Fruit fly (Drosophila melanogaster) whole organism, embryonic: ENCODE measurements around the gene Jupiter.

Experiments
- Adf1 ChIP-seq: fragments of 200-800 bp; sonication (Bioruptor generic); IDR thresholded peaks from 2 replicates; pipeline ENCODE4 v1.3.6; 2022; ENCODE audit warnings: missing biosample characterization, missing genetic modification characterization
- Atf3 ChIP-seq: fragments of 200-800 bp; sonication (Bioruptor generic); optimal IDR thresholded peaks from 3 replicates; lab custom pipeline; 2016; ENCODE audit warnings: missing biosample characterization, missing genetic modification characterization
- Bteb2 ChIP-seq: fragments of 200-800 bp; sonication (Bioruptor generic); optimal IDR thresholded peaks from 2 replicates; lab custom pipeline; 2016; ENCODE audit warnings: missing biosample characterization, missing genetic modification characterization
- CG11695 ChIP-seq: fragments of 200-800 bp; sonication (Bioruptor generic); IDR thresholded peaks from 3 replicates; pipeline ENCODE4 v1.3.6; 2022; ENCODE audit warnings: missing biosample characterization, missing genetic modification characterization
- CG11723 ChIP-seq: fragments of 200-800 bp; sonication (Bioruptor generic); optimal IDR thresholded peaks from 2 replicates; lab custom pipeline; 2017; ENCODE audit warnings: missing biosample characterization, mild to moderate bottlenecking, missing genetic modification characterization
- CG1233 ChIP-seq: fragments of 200-800 bp; sonication (Bioruptor generic); optimal IDR thresholded peaks from 4 replicates; lab custom pipeline; 2018; ENCODE audit warnings: missing biosample characterization, mild to moderate bottlenecking, missing genetic modification characterization
- CG14860 ChIP-seq: fragments of 200-800 bp; sonication (Bioruptor generic); IDR thresholded peaks from 3 replicates; pipeline ENCODE4 v1.3.6; 2022; ENCODE audit warnings: missing biosample characterization, missing genetic modification characterization; ENCODE audit not compliant: partially characterized antibody
- CG15696 ChIP-seq: fragments of 200-800 bp; sonication (Bioruptor generic); optimal IDR thresholded peaks from 2 replicates; lab custom pipeline; 2019; ENCODE audit warnings: missing biosample characterization, mild to moderate bottlenecking, missing genetic modification characterization, moderate library complexity
- CG16815 ChIP-seq: fragments of 200-800 bp; sonication (Bioruptor generic); optimal IDR thresholded peaks from 3 replicates; lab custom pipeline; 2017; ENCODE audit warnings: missing biosample characterization, mild to moderate bottlenecking, missing genetic modification characterization
- CG17328 ChIP-seq: fragments of 200-800 bp; sonication (Bioruptor generic); IDR thresholded peaks from 2 replicates; pipeline ENCODE4 v1.3.6; 2022; ENCODE audit warnings: missing biosample characterization, missing genetic modification characterization
- CG17359 ChIP-seq: fragments of 200-800 bp; sonication (Bioruptor generic); optimal IDR thresholded peaks from 3 replicates; lab custom pipeline; 2018; ENCODE audit warnings: missing biosample characterization, mild to moderate bottlenecking, missing genetic modification characterization, moderate library complexity
- CG1832 ChIP-seq: fragments of 200-800 bp; sonication (Bioruptor generic); optimal IDR thresholded peaks from 2 replicates; lab custom pipeline; 2017; ENCODE audit warnings: missing biosample characterization, mild to moderate bottlenecking, missing genetic modification characterization, inconsistent platforms
- CG2889 ChIP-seq: fragments of 200-800 bp; sonication (Bioruptor generic); IDR thresholded peaks from 3 replicates; pipeline ENCODE4 v1.3.6; 2022; ENCODE audit warnings: missing biosample characterization, missing genetic modification characterization
- CG31365 ChIP-seq: fragments of 200-800 bp; sonication (Bioruptor generic); optimal IDR thresholded peaks from 2 replicates; lab custom pipeline; 2018; ENCODE audit warnings: missing biosample characterization, mild to moderate bottlenecking, missing genetic modification characterization
- CG32767 ChIP-seq: fragments of 200-800 bp; sonication (Bioruptor generic); IDR thresholded peaks from 2 replicates; pipeline ENCODE4 v1.3.6; 2022; ENCODE audit warnings: missing biosample characterization, missing genetic modification characterization
- CG4328 ChIP-seq: fragments of 200-800 bp; sonication (Bioruptor generic); optimal IDR thresholded peaks from 3 replicates; lab custom pipeline; 2017; ENCODE audit warnings: missing biosample characterization, missing genetic modification reagents, missing genetic modification characterization
- CG4820 ChIP-seq: fragments of 200-800 bp; sonication (Bioruptor generic); optimal IDR thresholded peaks from 3 replicates; lab custom pipeline; 2016; ENCODE audit warnings: missing biosample characterization, missing genetic modification characterization
- CG6175 ChIP-seq: fragments of 200-800 bp; sonication (Bioruptor generic); IDR thresholded peaks from 3 replicates; pipeline ENCODE4 v1.3.6; 2022; ENCODE audit warnings: missing biosample characterization, missing genetic modification characterization
- CG6254 ChIP-seq: fragments of 200-800 bp; sonication (Bioruptor generic); optimal IDR thresholded peaks from 3 replicates; lab custom pipeline; 2017; ENCODE audit warnings: mild to moderate bottlenecking, missing biosample characterization, missing genetic modification reagents, missing genetic modification characterization
- CG9727 ChIP-seq: fragments of 200-800 bp; sonication (Bioruptor generic); optimal IDR thresholded peaks from 3 replicates; lab custom pipeline; 2017; ENCODE audit warnings: missing biosample characterization, mild to moderate bottlenecking, missing genetic modification characterization
- Ets65A ChIP-seq: fragments of 200-800 bp; sonication (Bioruptor generic); peaks from one replicate; lab custom pipeline; 2016; ENCODE audit warnings: missing biosample characterization, missing genetic modification characterization
- Hand ChIP-seq: fragments of 200-800 bp; sonication (Bioruptor generic); optimal IDR thresholded peaks from 2 replicates; lab custom pipeline; 2017; ENCODE audit warnings: mild to moderate bottlenecking, missing biosample characterization, missing genetic modification reagents, missing genetic modification characterization
- Hr78 ChIP-seq, 2 experiments: fragments of 200-800 bp in 1 of 2; fragments of >200 bp in 1 of 2; sonication (Bioruptor generic) in 1 of 2; optimal IDR thresholded peaks; 2 replicates each; lab custom pipeline; 2017 to 2019; ENCODE audit warnings: missing biosample characterization in 2 of 2, missing genetic modification characterization in 2 of 2, mild to moderate bottlenecking in 1 of 2, moderate library complexity in 1 of 2
- Kr ChIP-seq: fragments of 200-800 bp; sonication (Bioruptor generic); optimal IDR thresholded peaks from 2 replicates; lab custom pipeline; 2017; ENCODE audit warnings: missing biosample characterization, mild to moderate bottlenecking, missing genetic modification characterization
- Lhr ChIP-seq: fragments of 200-800 bp; sonication (Bioruptor generic); optimal IDR thresholded peaks from 3 replicates; lab custom pipeline; 2017; ENCODE audit warnings: mild to moderate bottlenecking, missing biosample characterization, missing genetic modification reagents, missing genetic modification characterization
- Nf-YC ChIP-seq: fragments of 200-800 bp; optimal IDR thresholded peaks from 3 replicates; lab custom pipeline; 2019; ENCODE audit warnings: missing biosample characterization, mild to moderate bottlenecking, missing genetic modification characterization, moderate library complexity
- Oaz ChIP-seq: fragments of 200-800 bp; sonication (Bioruptor generic); IDR thresholded peaks from 2 replicates; pipeline ENCODE4 v1.3.6; 2022; ENCODE audit warnings: missing biosample characterization, missing genetic modification characterization
- PHDP ChIP-seq: fragments of 200-800 bp; sonication (Bioruptor generic); optimal IDR thresholded peaks from 3 replicates; lab custom pipeline; 2018; ENCODE audit warnings: missing biosample characterization, mild to moderate bottlenecking, missing genetic modification characterization, moderate library complexity
- Pdp1 ChIP-seq, 2 experiments: fragments of 200-800 bp; sonication (Bioruptor generic); optimal IDR thresholded peaks; 3 replicates each; lab custom pipeline; 2016; ENCODE audit warnings: missing biosample characterization in 2 of 2, missing genetic modification characterization in 2 of 2, mild to moderate bottlenecking in 1 of 2, moderate library complexity in 1 of 2
- Poxn ChIP-seq: fragments of 200-800 bp; sonication (Bioruptor generic); IDR thresholded peaks from 2 replicates; pipeline ENCODE4 v1.3.6; 2022; ENCODE audit warnings: missing biosample characterization, missing genetic modification characterization
- Spps ChIP-seq: fragments of 200-800 bp; sonication (Bioruptor generic); optimal IDR thresholded peaks from 2 replicates; lab custom pipeline; 2018; ENCODE audit warnings: missing biosample characterization, mild to moderate bottlenecking, missing genetic modification characterization
- az2 ChIP-seq: fragments of 200-800 bp; sonication (Bioruptor generic); optimal IDR thresholded peaks from 3 replicates; lab custom pipeline; 2016; ENCODE audit warnings: missing biosample characterization, missing genetic modification characterization
- bsh ChIP-seq, 2 experiments: fragments of 200-800 bp; sonication (Bioruptor generic); optimal IDR thresholded peaks; 2 replicates each; lab custom pipeline; 2017 to 2018; ENCODE audit warnings: mild to moderate bottlenecking in 2 of 2, missing biosample characterization in 2 of 2, missing genetic modification characterization in 2 of 2, moderate library complexity in 1 of 2
- cas ChIP-seq: fragments of 200-800 bp; sonication (Bioruptor generic); IDR thresholded peaks from 2 replicates; pipeline ENCODE4 v1.3.6; 2022; ENCODE audit warnings: missing biosample characterization, missing genetic modification characterization
- crol ChIP-seq: fragments of 200-800 bp; sonication (Bioruptor generic); IDR thresholded peaks from 2 replicates; pipeline ENCODE4 v1.3.6; 2022; ENCODE audit warnings: missing biosample characterization, missing genetic modification characterization
- dmrt99B ChIP-seq: fragments of 200-800 bp; sonication (Bioruptor generic); optimal IDR thresholded peaks from 2 replicates; lab custom pipeline; 2018; ENCODE audit warnings: missing biosample characterization, mild to moderate bottlenecking, missing genetic modification characterization, moderate library complexity
- dpn ChIP-seq, 2 experiments: fragments of 200-800 bp; sonication (Bioruptor generic); optimal IDR thresholded peaks; 3 replicates each; lab custom pipeline; 2016; ENCODE audit warnings: missing biosample characterization in 2 of 2, missing genetic modification characterization in 2 of 2
- en ChIP-seq: fragments of 200-800 bp; sonication (Bioruptor generic); optimal IDR thresholded peaks from 2 replicates; lab custom pipeline; 2016; ENCODE audit warnings: missing biosample characterization, missing genetic modification characterization
- eyg ChIP-seq: fragments of 200-800 bp; sonication (Bioruptor generic); optimal IDR thresholded peaks from 3 replicates; lab custom pipeline; 2016; ENCODE audit warnings: missing biosample characterization, missing genetic modification characterization
- ftz-f1 ChIP-seq: fragments of 200-800 bp; sonication (Bioruptor generic); optimal IDR thresholded peaks from 2 replicates; lab custom pipeline; 2016; ENCODE audit warnings: missing biosample characterization, missing genetic modification characterization
- fu2 ChIP-seq: fragments of 200-800 bp; sonication (Bioruptor generic); optimal IDR thresholded peaks from 2 replicates; lab custom pipeline; 2016; ENCODE audit warnings: missing biosample characterization, missing genetic modification characterization
- gro ChIP-seq: fragments of 200-800 bp; sonication (Bioruptor generic); optimal IDR thresholded peaks from 2 replicates; lab custom pipeline; 2016; ENCODE audit warnings: missing biosample characterization, missing genetic modification characterization
- gsb-n ChIP-seq: fragments of 200-800 bp; sonication (Bioruptor generic); optimal IDR thresholded peaks from 3 replicates; lab custom pipeline; 2018; ENCODE audit warnings: missing biosample characterization, mild to moderate bottlenecking, missing genetic modification characterization
- h ChIP-seq: fragments of >200 bp; optimal IDR thresholded peaks from 2 replicates; lab custom pipeline; 2017
- mam ChIP-seq: fragments of 200-800 bp; sonication (Bioruptor generic); optimal IDR thresholded peaks from 3 replicates; lab custom pipeline; 2016; ENCODE audit warnings: missing biosample characterization, missing genetic modification characterization
- nom ChIP-seq: fragments of 200-800 bp; sonication (Bioruptor generic); optimal IDR thresholded peaks from 2 replicates; lab custom pipeline; 2017; ENCODE audit warnings: missing biosample characterization, missing genetic modification characterization, mild to moderate bottlenecking, moderate library complexity, missing genetic modification reagents
- row ChIP-seq: fragments of 200-800 bp; sonication (Bioruptor generic); IDR thresholded peaks from 3 replicates; pipeline ENCODE4 v1.3.6; 2022; ENCODE audit warnings: missing biosample characterization, missing genetic modification characterization
- stc ChIP-seq: fragments of 200-800 bp; sonication (Bioruptor generic); IDR thresholded peaks from 2 replicates; pipeline ENCODE4 v1.3.6; 2022; ENCODE audit warnings: missing biosample characterization, missing genetic modification characterization
- zfh1 ChIP-seq: fragments of 200-800 bp; sonication (Bioruptor generic); IDR thresholded peaks from 3 replicates; pipeline ENCODE4 v1.3.6; 2022; ENCODE audit warnings: missing biosample characterization, missing genetic modification characterization

Jupiter gene

dm6 chr3R:11613252-11614036 lies 6.3 kb downstream of the Jupiter start (continued):
- TF ChIP-seq dmrt99B (tag; lab: Kevin White, UChicago): peak; percentile 46
- no peak for TF ChIP-seq CG31365 (tag; lab: Kevin White, UChicago)
- no peak for TF ChIP-seq CG32767 (GFP tag; lab: Robert Waterston, UW)
- no peak; the same call in 1 of the 2 replicates for TF ChIP-seq crol (GFP tag; lab: Robert Waterston, UW)
- peak; percentile 78 for TF ChIP-seq CG15696 (tag; lab: Kevin White, UChicago)
- TF ChIP-seq bsh (GFP tag; optimal IDR thresholded peaks at IDR 0.05; lab: Kevin White, UChicago): peak in 1 of 2 experiments; percentile 54
- no peak for TF ChIP-seq CG1832
- 0 out of 3 replicates have a peak, but pooled peaks have one; percentile 12 for TF ChIP-seq CG11695 (GFP tag; lab: Robert Waterston, UW)
- TF ChIP-seq Hand: no peak
- peak; percentile 22 for TF ChIP-seq gro (GFP tag; lab: Kevin White, UChicago)
- TF ChIP-seq Ets65A (GFP tag; lab: Kevin White, UChicago): peak; percentile 98
- no peak for TF ChIP-seq nom
- TF ChIP-seq Spps (tag; lab: Kevin White, UChicago): peak; percentile 33
- peak; percentile 42 for TF ChIP-seq CG16815 (GFP tag; lab: Kevin White, UChicago)
- TF ChIP-seq row (GFP tag; lab: Robert Waterston, UW): peak; percentile 42; the same call in 2 of the 3 replicates
- no peak for TF ChIP-seq en (GFP tag; lab: Kevin White, UChicago)
- TF ChIP-seq Poxn (GFP tag; lab: Robert Waterston, UW): no peak
- TF ChIP-seq stc: peak; percentile 9; the same call in 1 of the 2 replicates
- peak; percentile 62 for TF ChIP-seq mam (GFP tag; lab: Kevin White, UChicago)
- TF ChIP-seq CG2889: no peak
- no peak for TF ChIP-seq CG11723 (GFP tag; lab: Kevin White, UChicago)
- TF ChIP-seq CG6254: no peak
- no peak for TF ChIP-seq CG14860 (GFP tag; lab: Robert Waterston, UW)
- TF ChIP-seq Hr78 (GFP tag; optimal IDR thresholded peaks at IDR 0.05; lab: Kevin White, UChicago): peak in 1 of 2 experiments; percentile 98
- peak; percentile 56; the same call in 1 of the 2 replicates for TF ChIP-seq CG17328 (GFP tag; lab: Robert Waterston, UW)
- TF ChIP-seq fu2 (GFP tag; lab: Kevin White, UChicago): peak; percentile 26
- TF ChIP-seq cas (GFP tag; lab: Robert Waterston, UW): peak; percentile 42; the same call in 1 of the 2 replicates
- TF ChIP-seq Oaz (GFP tag; lab: Robert Waterston, UW): no peak
- peak; percentile 76 for TF ChIP-seq az2 (GFP tag; lab: Kevin White, UChicago)
- peak; percentile 77 to 79 for TF ChIP-seq dpn (GFP tag; optimal IDR thresholded peaks at IDR 0.05; lab: Kevin White, UChicago)
- TF ChIP-seq CG1233: peak; percentile 44
- TF ChIP-seq zfh1 (GFP tag; lab: Robert Waterston, UW): peak; percentile 70; the same call in 2 of the 3 replicates
- peak; percentile 60 for TF ChIP-seq PHDP
- peak; percentile 90 for TF ChIP-seq Lhr (GFP tag; lab: Kevin White, UChicago)
- TF ChIP-seq CG4820 (GFP tag; lab: Kevin White, UChicago): peak; percentile 72
- peak; percentile 22 for TF ChIP-seq Bteb2 (GFP tag; lab: Kevin White, UChicago)
- TF ChIP-seq Pdp1 (GFP tag; optimal IDR thresholded peaks at IDR 0.05; lab: Kevin White, UChicago): peak; percentile 6 to 70
- TF ChIP-seq CG9727: peak; percentile 44
- TF ChIP-seq h (lab: Kevin White, UChicago): no peak
- TF ChIP-seq ftz-f1 (GFP tag; lab: Kevin White, UChicago): no peak
- TF ChIP-seq Kr (GFP tag; lab: Kevin White, UChicago): peak; percentile 78
- peak; percentile 21; the same call in 1 of the 3 replicates for TF ChIP-seq CG6175 (GFP tag; lab: Robert Waterston, UW)
- peak; percentile 21 for TF ChIP-seq gsb-n
- TF ChIP-seq CG4328 (GFP tag; lab: Kevin White, UChicago): no peak
- TF ChIP-seq Adf1 (GFP tag; lab: Robert Waterston, UW): no peak
- TF ChIP-seq Atf3 (GFP tag; lab: Kevin White, UChicago): peak; percentile 24
- TF ChIP-seq CG17359 (tag; lab: Kevin White, UChicago): peak; percentile 41
- peak; percentile 40 for TF ChIP-seq eyg (GFP tag; lab: Kevin White, UChicago)
- TF ChIP-seq Nf-YC (tag; lab: Kevin White, UChicago): peak; percentile 48
